Fruit fly (Drosophila melanogaster): ENCODE measurements around the gene Sk2.

Gene Sk2

DNA sequence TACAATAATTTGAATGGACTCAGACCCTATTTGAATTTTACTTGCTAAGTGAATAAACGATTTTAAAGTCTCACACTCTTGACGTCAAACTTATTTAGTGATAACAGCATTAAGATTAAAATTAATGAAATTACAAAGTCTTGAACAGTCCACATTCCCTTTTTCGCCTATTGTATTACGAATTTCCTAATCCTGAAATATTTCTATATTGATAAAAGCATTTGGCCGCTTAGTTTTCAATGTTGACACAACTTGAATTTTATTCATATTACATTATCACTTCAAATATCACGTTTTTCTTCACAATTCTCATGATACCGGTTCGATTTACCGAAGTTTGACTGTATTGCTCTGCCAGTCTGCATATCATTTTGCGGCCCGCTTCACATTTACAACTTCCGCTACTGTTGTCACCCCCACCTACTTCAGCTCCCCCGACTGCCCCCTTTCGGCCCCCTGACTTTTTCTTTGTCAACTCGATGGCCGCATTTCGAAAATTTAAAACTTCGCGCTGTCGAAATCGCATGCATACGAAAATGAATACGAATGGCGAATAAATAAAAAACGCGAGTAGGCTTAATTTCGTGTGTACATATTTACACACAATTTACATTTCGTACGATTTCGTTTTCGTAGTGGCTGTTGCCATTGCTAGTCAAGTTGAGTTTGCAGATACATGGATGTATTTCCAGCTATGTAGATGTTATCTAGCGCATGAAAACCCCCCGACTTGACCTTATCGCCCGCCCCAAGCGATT lies 31.7 kb downstream of the Sk2 start (continued):
- TF ChIP-seq CG16779 (tag; optimal IDR thresholded peaks at IDR 0.05): no peak
- TF ChIP-seq CG10631 (GFP tag; optimal IDR thresholded peaks at IDR 0.05): peak; percentile 27
- peak; percentile 58 for TF ChIP-seq CG11762 (GFP tag; optimal IDR thresholded peaks at IDR 0.05; ENCODE audit: insufficient read depth)
- peak; percentile 68 for TF ChIP-seq Met (GFP tag; optimal IDR thresholded peaks at IDR 0.05)
- TF ChIP-seq svp (GFP tag): peak; percentile 81
- peak; percentile 51 for TF ChIP-seq Hr4 (GFP tag; optimal IDR thresholded peaks at IDR 0.05)
- peak; percentile 60 for TF ChIP-seq Smox (GFP tag; optimal IDR thresholded peaks at IDR 0.05)
- peak; percentile 49 for TF ChIP-seq CG10669 (GFP tag; optimal IDR thresholded peaks at IDR 0.05)
- TF ChIP-seq ss (GFP tag; optimal IDR thresholded peaks at IDR 0.05): peak in 1 of 2 experiments; percentile 42
- TF ChIP-seq CG15336 (GFP tag; IDR thresholded peaks at IDR 0.05): no peak; the same call in 1 of the 2 replicates
- TF ChIP-seq CG3919 (GFP tag; optimal IDR thresholded peaks at IDR 0.05): peak; percentile 14
- no peak for TF ChIP-seq CG8119 (GFP tag; IDR thresholded peaks at IDR 0.05)
- peak; percentile 66 for TF ChIP-seq Sox102F (GFP tag; optimal IDR thresholded peaks at IDR 0.05)
- TF ChIP-seq CG11294 (GFP tag; IDR thresholded peaks at IDR 0.05): no peak
- peak; percentile 45 for TF ChIP-seq Sox14 (GFP tag; optimal IDR thresholded peaks at IDR 0.05)
- peak; percentile 69 for TF ChIP-seq Hr39 (GFP tag; optimal IDR thresholded peaks at IDR 0.05)
- TF ChIP-seq salr (GFP tag; optimal IDR thresholded peaks at IDR 0.05): no peak
- peak; percentile 9 for TF ChIP-seq CG6854 (GFP tag; optimal IDR thresholded peaks at IDR 0.05)
- TF ChIP-seq Sox15 (GFP tag; optimal IDR thresholded peaks at IDR 0.05): peak; percentile 31
- peak; percentile 64 for TF ChIP-seq CG32006 (GFP tag; optimal IDR thresholded peaks at IDR 0.05)
- TF ChIP-seq CG11902 (GFP tag; optimal IDR thresholded peaks at IDR 0.05): peak; percentile 34
- TF ChIP-seq achi (GFP tag; optimal IDR thresholded peaks at IDR 0.05): peak; percentile 29
- peak; percentile 3 for TF ChIP-seq CG3032 (tag; optimal IDR thresholded peaks at IDR 0.05)
- no peak for TF ChIP-seq dac (GFP tag; optimal IDR thresholded peaks at IDR 0.05)
- no peak for TF ChIP-seq Lpt (GFP tag; optimal IDR thresholded peaks at IDR 0.05)
- TF ChIP-seq CG31627 (GFP tag; optimal IDR thresholded peaks at IDR 0.05): peak; percentile 73
- peak; percentile 57 for TF ChIP-seq lz (GFP tag; optimal IDR thresholded peaks at IDR 0.05)
- peak; percentile 43 for TF ChIP-seq CG6276 (GFP tag; optimal IDR thresholded peaks at IDR 0.05)
- TF ChIP-seq CG4318 (GFP tag; optimal IDR thresholded peaks at IDR 0.05): peak; percentile 5
- peak; percentile 87 for TF ChIP-seq Eip78C (GFP tag)
- TF ChIP-seq acj6 (GFP tag; optimal IDR thresholded peaks at IDR 0.05): peak; percentile 40
- TF ChIP-seq CG1621 (tag; optimal IDR thresholded peaks at IDR 0.05): no peak

DNA sequence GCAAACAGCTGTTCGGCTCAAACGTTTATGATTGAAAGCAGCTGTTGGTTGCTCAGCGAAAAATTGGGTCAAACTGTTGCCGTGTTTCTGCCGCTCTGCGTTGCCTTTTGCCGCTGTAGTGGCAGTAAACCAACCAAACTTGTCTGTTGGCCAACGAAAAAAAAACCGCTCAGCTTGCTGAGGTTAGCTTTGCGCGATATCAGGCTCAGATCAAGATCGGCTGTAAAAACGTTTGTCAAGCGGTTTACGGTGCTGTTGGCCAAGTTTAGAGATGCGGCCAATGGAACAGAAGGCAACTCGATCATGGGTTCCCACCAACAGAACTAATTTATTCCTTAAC lies 32.2 kb downstream of the Sk2 start:
- TF ChIP-seq CG3032 (tag; optimal IDR thresholded peaks at IDR 0.05): no peak
- TF ChIP-seq Eip78C (GFP tag): no peak
- TF ChIP-seq Hr39 (GFP tag; optimal IDR thresholded peaks at IDR 0.05): no peak
- TF ChIP-seq achi (GFP tag; optimal IDR thresholded peaks at IDR 0.05): no peak
- TF ChIP-seq spab (GFP tag; optimal IDR thresholded peaks at IDR 0.05): no peak
- TF ChIP-seq CG4318 (GFP tag; optimal IDR thresholded peaks at IDR 0.05): no peak
- TF ChIP-seq Hr38 (GFP tag; optimal IDR thresholded peaks at IDR 0.05): no peak
- TF ChIP-seq CG8119 (GFP tag; IDR thresholded peaks at IDR 0.05): no peak
- TF ChIP-seq CG6163 (GFP tag; IDR thresholded peaks at IDR 0.05): no peak
- no peak for TF ChIP-seq fd85E (GFP tag; optimal IDR thresholded peaks at IDR 0.05)

DNA sequence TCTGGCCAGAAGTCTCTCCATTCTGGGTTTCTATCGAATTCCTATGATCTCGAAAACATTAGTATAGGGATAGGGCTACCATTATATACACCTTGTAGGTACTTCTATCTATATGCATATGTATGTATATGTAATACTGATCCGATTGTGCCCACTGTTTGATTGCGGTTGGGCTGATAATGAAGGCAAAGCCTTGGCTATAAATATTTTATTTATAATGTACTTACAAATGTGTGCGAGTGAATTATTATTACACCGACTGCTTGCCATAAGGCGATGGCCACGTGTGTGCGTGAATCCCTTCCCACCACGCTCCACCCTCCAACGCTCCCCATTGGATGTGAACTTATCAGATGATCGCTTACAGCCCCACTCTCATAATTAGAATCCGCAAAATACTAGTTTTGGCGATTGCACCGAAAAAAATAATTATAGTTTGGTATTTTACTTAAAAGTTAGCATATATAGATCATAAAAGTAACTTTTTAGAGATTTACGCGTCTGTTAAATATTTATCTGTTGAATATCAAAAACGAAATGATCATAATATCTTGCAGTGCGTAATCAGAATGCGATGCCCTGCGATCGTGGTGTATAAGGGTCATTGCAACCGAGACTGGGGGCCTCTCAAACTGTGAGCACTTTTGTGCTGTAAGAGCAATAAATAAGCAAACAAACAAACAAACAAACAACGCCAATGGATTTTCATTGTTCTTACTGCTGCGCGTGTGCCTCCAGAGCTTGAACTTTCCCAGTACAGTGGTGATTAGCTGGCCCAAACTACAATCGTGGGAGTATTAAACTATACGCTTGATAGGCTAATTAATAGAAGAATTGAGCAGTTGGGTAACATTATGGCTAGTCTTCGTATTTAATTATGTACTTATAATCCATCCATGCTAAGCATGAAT lies 33.5 kb downstream of the Sk2 start:
- TF ChIP-seq Hr4 (GFP tag; optimal IDR thresholded peaks at IDR 0.05) (no peak), CG3032 (tag; optimal IDR thresholded peaks at IDR 0.05) (peak; percentile 26), acj6 (GFP tag; optimal IDR thresholded peaks at IDR 0.05) (peak; percentile 3), CG10669 (GFP tag; optimal IDR thresholded peaks at IDR 0.05) (peak; percentile 24), CG31627 (GFP tag; optimal IDR thresholded peaks at IDR 0.05) (peak; percentile 25), CG6808 (GFP tag; optimal IDR thresholded peaks at IDR 0.05) (no peak), CG7368 (GFP tag; optimal IDR thresholded peaks at IDR 0.05) (no peak), svp (GFP tag) (peak; percentile 91), CG15336 (GFP tag; IDR thresholded peaks at IDR 0.05) (0 out of 2 replicates have a peak, but pooled peaks have one; percentile 13), CG9139 (GFP tag; optimal IDR thresholded peaks at IDR 0.05) (no peak), CG34406 (GFP tag; optimal IDR thresholded peaks at IDR 0.05) (no peak), Smox (GFP tag; optimal IDR thresholded peaks at IDR 0.05) (no peak), CG32006 (GFP tag; optimal IDR thresholded peaks at IDR 0.05) (no peak), Sox15 (GFP tag; optimal IDR thresholded peaks at IDR 0.05) (peak; percentile 51), CG11902 (GFP tag; optimal IDR thresholded peaks at IDR 0.05) (peak; percentile 39), Eip78C (GFP tag) (peak; percentile 75), cyc (GFP tag; optimal IDR thresholded peaks at IDR 0.05) (peak; percentile 30), Sox14 (GFP tag; optimal IDR thresholded peaks at IDR 0.05) (peak; percentile 57), CG8319 (GFP tag; optimal IDR thresholded peaks at IDR 0.05) (no peak), fd59A (GFP tag; optimal IDR thresholded peaks at IDR 0.05) (peak; percentile 19), CG16779 (tag; optimal IDR thresholded peaks at IDR 0.05) (no peak), ss (GFP tag; optimal IDR thresholded peaks at IDR 0.05) (no peak)
